Fruit fly (Drosophila melanogaster) whole organism, pupa: ENCODE data around the gene CG34263.

Experiments used
- CG10348 ChIP-seq: fragments of 200-800 bp; sonication (Bioruptor generic); IDR thresholded peaks from 2 replicates; pipeline ENCODE4 v1.3.6; 2022; ENCODE audit warnings: missing biosample characterization, missing genetic modification characterization
- CG12605 ChIP-seq: fragments of 200-800 bp; sonication (Bioruptor generic); IDR thresholded peaks from 2 replicates; pipeline ENCODE4 v1.3.6; 2022; ENCODE audit warnings: missing biosample characterization, missing genetic modification characterization
- CG13204 ChIP-seq: fragments of 200-800 bp; sonication (Bioruptor generic); optimal IDR thresholded peaks from 2 replicates; lab custom pipeline; 2018; ENCODE audit warnings: missing biosample characterization, mild to moderate bottlenecking, missing genetic modification characterization, moderate library complexity
- CG14655 ChIP-seq: fragments of 200-800 bp; sonication (Bioruptor generic); optimal IDR thresholded peaks from 3 replicates; lab custom pipeline; 2017; ENCODE audit warnings: mild to moderate bottlenecking, missing biosample characterization, missing genetic modification reagents, missing genetic modification characterization
- CG15710 ChIP-seq: fragments of 200-800 bp; sonication (Bioruptor generic); optimal IDR thresholded peaks from 2 replicates; lab custom pipeline; 2018; ENCODE audit warnings: missing biosample characterization, mild to moderate bottlenecking, missing genetic modification characterization, moderate library complexity
- CG17806 ChIP-seq: fragments of 200-800 bp; sonication (Bioruptor generic); optimal IDR thresholded peaks from 2 replicates; lab custom pipeline; 2018; ENCODE audit warnings: missing biosample characterization, mild to moderate bottlenecking, missing genetic modification characterization, moderate library complexity
- CG32121 ChIP-seq: fragments of 200-800 bp; sonication (Bioruptor generic); IDR thresholded peaks from 2 replicates; pipeline ENCODE4 v1.3.6; 2022; ENCODE audit warnings: missing biosample characterization, missing genetic modification characterization
- CG34367 ChIP-seq: fragments of 200-800 bp; sonication (Bioruptor generic); optimal IDR thresholded peaks from 2 replicates; lab custom pipeline; 2018; ENCODE audit warnings: missing biosample characterization, mild to moderate bottlenecking, missing genetic modification characterization
- CG4496 ChIP-seq: fragments of 200-800 bp; sonication (Bioruptor generic); IDR thresholded peaks from 3 replicates; pipeline ENCODE4 v1.3.6; 2022; ENCODE audit warnings: missing biosample characterization, missing genetic modification characterization
- CG8159 ChIP-seq: fragments of 200-800 bp; sonication (Bioruptor generic); optimal IDR thresholded peaks from 3 replicates; lab custom pipeline; 2018; ENCODE audit warnings: missing biosample characterization, mild to moderate bottlenecking, missing genetic modification characterization, moderate library complexity
- CG8301 ChIP-seq: fragments of 200-800 bp; sonication (Bioruptor generic); optimal IDR thresholded peaks from 2 replicates; lab custom pipeline; 2018; ENCODE audit warnings: missing biosample characterization, mild to moderate bottlenecking, missing genetic modification characterization
- CG9948 ChIP-seq: fragments of 200-800 bp; sonication (Bioruptor generic); optimal IDR thresholded peaks from 2 replicates; lab custom pipeline; 2018; ENCODE audit warnings: missing biosample characterization, mild to moderate bottlenecking, missing genetic modification characterization, moderate library complexity
- D1 ChIP-seq: fragments of 200-800 bp; sonication (Bioruptor generic); optimal IDR thresholded peaks from 2 replicates; lab custom pipeline; 2018; ENCODE audit warnings: missing biosample characterization, mild to moderate bottlenecking, missing genetic modification characterization, moderate library complexity
- EcR ChIP-seq: fragments of 200-800 bp; sonication (Bioruptor generic); optimal IDR thresholded peaks from 3 replicates; lab custom pipeline; 2019; ENCODE audit warnings: missing biosample characterization, missing genetic modification characterization, mild to moderate bottlenecking, moderate library complexity, missing genetic modification reagents
- Ets98B ChIP-seq: fragments of 200-800 bp; sonication (Bioruptor generic); IDR thresholded peaks from 2 replicates; pipeline ENCODE4 v1.3.6; 2022; ENCODE audit warnings: missing biosample characterization, missing genetic modification characterization
- Pif1A ChIP-seq: fragments of 200-800 bp; sonication (Bioruptor generic); optimal IDR thresholded peaks from 3 replicates; lab custom pipeline; 2016; ENCODE audit warnings: missing biosample characterization, missing genetic modification characterization
- Pif1B ChIP-seq: fragments of 200-800 bp; sonication (Bioruptor generic); optimal IDR thresholded peaks from 3 replicates; lab custom pipeline; 2016; ENCODE audit warnings: missing biosample characterization, missing genetic modification characterization
- Snoo ChIP-seq: fragments of 200-800 bp; sonication (Bioruptor generic); optimal IDR thresholded peaks from 3 replicates; lab custom pipeline; 2017; ENCODE audit warnings: missing biosample characterization, mild to moderate bottlenecking, missing genetic modification characterization, inconsistent platforms
- fd96Ca ChIP-seq: fragments of 200-800 bp; sonication (Bioruptor generic); IDR thresholded peaks from 3 replicates; pipeline ENCODE4 v1.3.6; 2022; ENCODE audit warnings: missing biosample characterization, missing genetic modification characterization
- gl ChIP-seq: fragments of 200-800 bp; sonication (Bioruptor generic); optimal IDR thresholded peaks from 2 replicates; lab custom pipeline; 2018; ENCODE audit warnings: missing biosample characterization, mild to moderate bottlenecking, missing genetic modification characterization
- rn ChIP-seq: fragments of 200-800 bp; sonication (Bioruptor generic); IDR thresholded peaks from 2 replicates; pipeline ENCODE4 v1.3.6; 2022; ENCODE audit warnings: missing biosample characterization, missing genetic modification characterization

Gene CG34263

DNA sequence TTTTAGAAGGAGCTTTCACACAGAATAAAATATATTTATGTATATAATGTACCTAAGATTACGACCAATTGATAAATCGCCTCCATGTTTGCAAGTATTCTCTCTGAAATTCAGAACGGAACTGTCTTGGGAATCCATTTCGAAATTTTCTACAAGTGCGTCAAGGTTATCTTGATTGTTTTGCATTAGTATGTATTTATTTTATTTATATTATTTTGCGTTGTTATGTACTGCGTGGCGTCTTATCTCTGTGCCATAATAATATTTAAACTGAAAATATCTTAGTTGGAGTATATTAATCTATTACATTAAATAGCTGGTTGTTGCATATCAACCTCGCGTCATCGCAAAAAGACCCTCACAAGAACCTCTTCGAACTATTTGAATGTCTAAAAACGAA lies 34.2 kb downstream of the CG34263 start, which contains the start of gene CG42846:
TSS of gene CG42846 (minus strand) at position 101 of the 400 bp plus-strand sequence.
- TF ChIP-seq CG9948 (tag; lab: Kevin White, UChicago), result no peak
- no peak for TF ChIP-seq CG8159 (tag; lab: Kevin White, UChicago)
- no peak for TF ChIP-seq CG10348 (GFP tag; lab: Robert Waterston, UW)
- no peak for TF ChIP-seq Ets98B (GFP tag; lab: Robert Waterston, UW)
- no peak for TF ChIP-seq CG13204
- no peak for TF ChIP-seq rn (GFP tag; lab: Robert Waterston, UW)
- no peak for TF ChIP-seq EcR (GFP tag; lab: Kevin White, UChicago)
- TF ChIP-seq Pif1B (GFP tag; lab: Kevin White, UChicago), result no peak
- TF ChIP-seq D1, result no peak
- TF ChIP-seq fd96Ca (GFP tag; lab: Robert Waterston, UW), result no peak
- no peak for TF ChIP-seq gl (tag; lab: Kevin White, UChicago)
- TF ChIP-seq CG15710 (tag; lab: Kevin White, UChicago), result no peak
- TF ChIP-seq CG32121, result no peak
- TF ChIP-seq CG34367 (tag; lab: Kevin White, UChicago), result no peak
- TF ChIP-seq CG8301 (tag; lab: Kevin White, UChicago), result no peak
- TF ChIP-seq CG17806 (tag; lab: Kevin White, UChicago), result no peak
- no peak for TF ChIP-seq Snoo (tag; lab: Kevin White, UChicago)
- TF ChIP-seq, all 21 proteins: peak for 0

DNA sequence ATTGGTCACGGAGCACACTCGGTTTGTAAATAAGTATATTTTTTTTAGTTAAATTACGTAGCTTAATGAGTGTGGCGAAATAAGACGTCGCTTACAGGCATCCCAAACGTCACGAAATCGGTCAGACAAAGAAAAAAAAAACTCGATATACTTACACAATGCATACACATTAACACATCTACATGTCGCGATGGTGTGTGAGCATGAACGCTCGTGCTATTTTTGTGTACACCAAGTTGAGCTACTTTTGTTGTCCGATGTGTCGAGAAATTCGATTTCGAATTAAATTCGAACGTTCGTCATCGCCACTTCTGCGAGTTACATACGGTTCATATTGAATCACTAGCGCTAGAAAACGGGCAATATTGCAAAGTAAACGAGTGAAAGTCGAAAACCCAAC lies 40.6 kb downstream of the CG34263 start:
- no peak for TF ChIP-seq CG34367 (tag; lab: Kevin White, UChicago)
- no peak for TF ChIP-seq EcR (GFP tag; lab: Kevin White, UChicago)
- no peak for TF ChIP-seq CG15710 (tag; lab: Kevin White, UChicago)
- TF ChIP-seq CG12605 (GFP tag; lab: Robert Waterston, UW), result no peak
- no peak for TF ChIP-seq Snoo (tag; lab: Kevin White, UChicago)
- no peak for TF ChIP-seq CG17806 (tag; lab: Kevin White, UChicago)
- no peak for TF ChIP-seq CG10348 (GFP tag; lab: Robert Waterston, UW)
- no peak for TF ChIP-seq CG32121
- TF ChIP-seq gl (tag; lab: Kevin White, UChicago), result no peak
- no peak for TF ChIP-seq D1
- no peak for TF ChIP-seq CG8301 (tag; lab: Kevin White, UChicago)
- TF ChIP-seq CG9948 (tag; lab: Kevin White, UChicago), result no peak
- TF ChIP-seq rn (GFP tag; lab: Robert Waterston, UW), result no peak
- TF ChIP-seq CG8159 (tag; lab: Kevin White, UChicago), result no peak
- TF ChIP-seq Ets98B (GFP tag; lab: Robert Waterston, UW), result no peak
- no peak for TF ChIP-seq CG14655
- no peak for TF ChIP-seq Pif1B (GFP tag; lab: Kevin White, UChicago)
- TF ChIP-seq CG13204, result no peak
- TF ChIP-seq fd96Ca (GFP tag; lab: Robert Waterston, UW), result no peak

DNA sequence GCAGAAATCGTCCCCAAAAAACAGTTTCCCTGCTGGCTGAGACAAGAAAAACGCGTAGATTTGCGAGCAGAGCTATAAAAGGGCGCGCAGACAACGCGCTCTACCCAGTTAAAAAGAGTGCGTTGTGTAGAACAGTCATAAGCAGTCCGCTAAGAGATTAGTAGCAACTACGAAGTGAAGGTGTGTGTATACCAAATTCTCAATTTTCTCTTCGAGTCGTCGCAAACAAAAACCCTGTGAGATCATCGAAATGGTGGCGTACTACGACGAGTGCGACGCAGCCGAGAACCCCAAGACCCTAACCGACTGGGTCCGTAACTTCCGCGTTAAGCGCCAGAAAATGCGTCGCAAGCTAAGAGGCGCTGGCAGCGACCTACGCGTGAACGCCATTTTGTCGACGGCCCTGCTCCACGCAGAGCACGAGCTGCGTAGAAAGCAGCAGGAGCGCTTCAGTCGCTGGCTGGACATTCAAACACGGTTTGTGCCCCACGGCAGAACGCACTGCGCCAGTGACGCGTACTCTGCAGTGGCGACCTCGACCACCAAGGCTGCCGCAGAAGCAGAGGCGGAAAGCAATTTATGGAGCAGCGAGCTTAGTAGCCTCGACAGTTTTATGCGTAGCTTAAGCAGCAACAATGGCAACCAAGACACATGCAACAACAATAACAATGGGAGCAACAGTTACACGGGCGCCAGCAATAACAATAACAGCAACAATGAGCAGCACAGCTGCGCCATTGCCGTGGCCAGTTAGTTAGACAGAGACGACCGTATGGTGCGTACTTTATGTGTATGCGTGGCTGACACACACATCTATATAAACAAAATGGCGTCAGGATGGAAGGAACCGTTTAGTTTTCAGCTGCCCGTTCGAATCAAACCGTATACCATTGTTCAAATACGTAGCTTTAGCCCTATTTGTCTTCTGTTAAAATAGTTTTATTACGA lies 41.4 kb downstream of the CG34263 start:
- no peak for TF ChIP-seq D1
- no peak for TF ChIP-seq CG34367 (tag; lab: Kevin White, UChicago)
- TF ChIP-seq CG17806 (tag; lab: Kevin White, UChicago), result no peak
- TF ChIP-seq CG12605 (GFP tag; lab: Robert Waterston, UW), result peak; percentile 15; the same call in 1 of the 2 replicates
- no peak; the same call in 1 of the 2 replicates for TF ChIP-seq Ets98B (GFP tag; lab: Robert Waterston, UW)
- peak; percentile 58 for TF ChIP-seq CG4496 (GFP tag; lab: Robert Waterston, UW)
- TF ChIP-seq CG14655, result no peak
- TF ChIP-seq gl (tag; lab: Kevin White, UChicago), result no peak
- TF ChIP-seq EcR (GFP tag; lab: Kevin White, UChicago), result no peak
- TF ChIP-seq CG15710 (tag; lab: Kevin White, UChicago), result no peak
- no peak for TF ChIP-seq Pif1A (GFP tag; lab: Kevin White, UChicago)
- peak; percentile 56; the same call in 2 of the 3 replicates for TF ChIP-seq fd96Ca (GFP tag; lab: Robert Waterston, UW)
- TF ChIP-seq CG13204, result no peak
- no peak for TF ChIP-seq CG32121
- TF ChIP-seq CG9948 (tag; lab: Kevin White, UChicago), result no peak
- no peak for TF ChIP-seq Pif1B (GFP tag; lab: Kevin White, UChicago)
- TF ChIP-seq CG8301 (tag; lab: Kevin White, UChicago), result no peak
- TF ChIP-seq Snoo (tag; lab: Kevin White, UChicago), result no peak
- TF ChIP-seq CG10348 (GFP tag; lab: Robert Waterston, UW), result no peak
- peak; percentile 26 for TF ChIP-seq CG8159 (tag; lab: Kevin White, UChicago)
- no peak for TF ChIP-seq rn (GFP tag; lab: Robert Waterston, UW)

DNA sequence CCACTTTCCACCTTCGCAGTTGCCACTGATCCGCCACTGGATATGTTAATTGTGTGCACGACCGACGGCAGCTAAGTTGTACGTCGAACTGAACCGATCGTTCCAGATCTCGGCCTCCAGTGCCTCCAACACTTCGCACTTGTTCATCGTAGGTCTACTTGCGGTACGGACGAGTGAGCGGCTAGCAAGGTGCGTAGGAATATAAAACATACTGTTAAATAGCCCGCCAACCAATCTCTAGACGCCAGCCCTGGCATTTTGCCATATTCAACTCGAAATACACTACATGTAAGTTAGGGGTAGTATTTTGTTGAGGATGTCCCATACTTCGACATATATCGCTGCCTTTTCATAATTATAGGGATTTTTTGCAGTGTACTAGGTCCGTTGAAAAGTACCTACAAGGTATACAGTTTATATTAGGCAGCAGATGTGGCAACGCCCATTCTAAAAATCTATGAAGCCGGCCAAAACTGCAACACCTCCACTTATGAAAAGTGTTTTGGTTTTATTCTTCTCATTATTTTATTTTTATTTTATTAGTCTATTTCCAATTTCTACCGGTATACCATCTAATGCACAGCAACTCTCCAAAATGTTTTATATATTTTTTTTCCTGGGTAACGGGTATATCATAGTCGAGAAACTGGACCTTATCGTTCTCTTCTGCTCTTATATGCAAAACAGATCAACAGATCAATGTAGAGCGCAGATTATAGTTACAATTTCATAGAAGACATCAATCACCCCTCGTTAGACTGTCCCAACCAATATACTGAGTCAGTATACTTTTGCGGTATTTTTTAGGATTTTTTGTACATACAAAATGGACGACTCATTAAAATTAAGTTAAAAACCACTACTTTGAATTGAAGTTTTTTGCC lies 42.4 kb downstream of the CG34263 start, which contains the start of the genes pyx and CG33229:
TSS of gene pyx (minus strand) at position 51 of the 884 bp plus-strand sequence.
TSS of gene CG33229 (plus strand) at position 834 of the 884 bp plus-strand sequence.
- TF ChIP-seq CG32121, result peak; percentile 81
- no peak for TF ChIP-seq Pif1B (GFP tag; lab: Kevin White, UChicago)
- TF ChIP-seq D1, result no peak
- TF ChIP-seq CG9948 (tag; lab: Kevin White, UChicago), result peak; percentile 74
- peak; percentile 78 for TF ChIP-seq CG8301 (tag; lab: Kevin White, UChicago)
- TF ChIP-seq CG8159 (tag; lab: Kevin White, UChicago), result peak; percentile 81
- peak; percentile 85 for TF ChIP-seq fd96Ca (GFP tag; lab: Robert Waterston, UW)
- TF ChIP-seq CG17806 (tag; lab: Kevin White, UChicago), result peak; percentile 68
- TF ChIP-seq Pif1A (GFP tag; lab: Kevin White, UChicago), result peak; percentile 66
- peak; percentile 36; the same call in 1 of the 2 replicates for TF ChIP-seq rn (GFP tag; lab: Robert Waterston, UW)
- peak; percentile 57; the same call in 1 of the 2 replicates for TF ChIP-seq CG12605 (GFP tag; lab: Robert Waterston, UW)
- TF ChIP-seq CG15710 (tag; lab: Kevin White, UChicago), result peak; percentile 76
- no peak for TF ChIP-seq EcR (GFP tag; lab: Kevin White, UChicago)
- TF ChIP-seq CG10348 (GFP tag; lab: Robert Waterston, UW), result no peak; the same call in none of the 2 replicates
- TF ChIP-seq CG4496 (GFP tag; lab: Robert Waterston, UW), result peak; percentile 73; the same call in 2 of the 3 replicates
- TF ChIP-seq Ets98B (GFP tag; lab: Robert Waterston, UW), result peak; percentile 73
- peak; percentile 88 for TF ChIP-seq CG14655
- no peak for TF ChIP-seq gl (tag; lab: Kevin White, UChicago)
- no peak for TF ChIP-seq CG13204
- TF ChIP-seq Snoo (tag; lab: Kevin White, UChicago), result peak; percentile 67
- peak; percentile 70 for TF ChIP-seq CG34367 (tag; lab: Kevin White, UChicago)
- TF ChIP-seq, all 21 proteins: peak for 15
